Fruit fly (Drosophila melanogaster): ENCODE measurements around the gene mip130.

The mip130 gene

DNA sequence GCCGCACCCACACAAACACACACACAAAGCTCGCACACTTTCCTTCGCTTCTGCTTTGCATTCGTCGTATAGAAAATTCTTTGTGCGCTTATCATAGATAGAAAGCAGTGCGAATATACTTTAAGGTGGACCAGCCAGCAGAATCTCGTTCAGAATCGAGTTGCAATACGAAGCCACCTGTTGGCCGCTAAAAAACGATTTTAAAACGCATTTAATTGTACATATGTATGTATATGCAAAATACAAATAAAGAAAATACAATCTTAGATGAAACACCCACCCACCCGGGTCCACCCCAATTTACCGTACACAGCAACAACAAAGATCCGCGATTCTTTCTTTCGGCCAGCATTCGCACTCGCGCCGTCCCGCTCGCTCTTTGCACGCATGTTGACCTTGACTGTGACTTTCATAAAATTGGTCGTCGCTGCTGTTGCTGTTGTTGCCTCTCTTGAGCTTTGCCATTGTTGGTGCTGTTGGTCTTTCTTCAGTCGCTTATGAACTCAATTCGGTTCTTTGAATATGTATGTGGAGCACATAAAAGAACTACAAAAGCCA, 40.5 kb downstream of the mip130 start (continued):
- no peak for TF ChIP-seq slp2 (GFP tag; optimal IDR thresholded peaks at IDR 0.05)
- no peak for TF ChIP-seq lov (optimal IDR thresholded peaks at IDR 0.05)
- no peak for TF ChIP-seq lov (GFP tag; IDR thresholded peaks at IDR 0.05)
- TF ChIP-seq caup (GFP tag; optimal IDR thresholded peaks at IDR 0.05; ENCODE audit: severe bottlenecking), result peak; percentile 52
- TF ChIP-seq Stat92E (GFP tag; optimal IDR thresholded peaks at IDR 0.05), result no peak
- no peak for TF ChIP-seq ato (GFP tag; IDR thresholded peaks at IDR 0.05; ENCODE audit: partially characterized antibody)
- TF ChIP-seq CG9876 (GFP tag; optimal IDR thresholded peaks at IDR 0.05), result no peak
- no peak for TF ChIP-seq CkIIα-i1 (GFP tag; IDR thresholded peaks at IDR 0.05)
- TF ChIP-seq Gsc (GFP tag; IDR thresholded peaks at IDR 0.05), result no peak
- peak; percentile 77 for TF ChIP-seq Meics (GFP tag; optimal IDR thresholded peaks at IDR 0.05)
- no peak for TF ChIP-seq ken (GFP tag; IDR thresholded peaks at IDR 0.05)
- TF ChIP-seq Rfx (GFP tag; IDR thresholded peaks at IDR 0.05), result peak; percentile 80
- TF ChIP-seq CG3726 (GFP tag; IDR thresholded peaks at IDR 0.05), result no peak
- no peak for TF ChIP-seq tup (GFP tag; optimal IDR thresholded peaks at IDR 0.05)
- no peak for TF ChIP-seq CG15073 (GFP tag; optimal IDR thresholded peaks at IDR 0.05)
- no peak for TF ChIP-seq CG18476 (GFP tag; optimal IDR thresholded peaks at IDR 0.05)
- TF ChIP-seq mam (GFP tag; optimal IDR thresholded peaks at IDR 0.05), result peak; percentile 59
- peak; percentile 80 for TF ChIP-seq Hmr (GFP tag; optimal IDR thresholded peaks at IDR 0.05)
- TF ChIP-seq CG11247 (GFP tag; IDR thresholded peaks at IDR 0.05), result peak; percentile 51; the same call in 1 of the 2 replicates
- no peak for TF ChIP-seq hth (optimal IDR thresholded peaks at IDR 0.05)
- TF ChIP-seq vvl (GFP tag; IDR thresholded peaks at IDR 0.05), result 0 out of 2 replicates have a peak, but pooled peaks have one; percentile 19
- no peak for TF ChIP-seq exex (tag; optimal IDR thresholded peaks at IDR 0.05)
- TF ChIP-seq Camta (GFP tag; optimal IDR thresholded peaks at IDR 0.05), result no peak
- peak; percentile 41 for TF ChIP-seq CG12659 (GFP tag; optimal IDR thresholded peaks at IDR 0.05)
- no peak for TF ChIP-seq CG17568 (GFP tag; optimal IDR thresholded peaks at IDR 0.05)
- TF ChIP-seq CG12769 (tag; optimal IDR thresholded peaks at IDR 0.05), result peak; percentile 83
- TF ChIP-seq CG32532 (GFP tag; IDR thresholded peaks at IDR 0.05), result peak; percentile 84; the same call in 1 of the 2 replicates
- no peak for TF ChIP-seq ac (GFP tag; optimal IDR thresholded peaks at IDR 0.05)
- no peak for TF ChIP-seq nerfin-1 (tag; optimal IDR thresholded peaks at IDR 0.05)
- peak; percentile 49 for TF ChIP-seq CG2712 (tag; optimal IDR thresholded peaks at IDR 0.05)
- 0 out of 2 replicates have a peak, but pooled peaks have one; percentile 7 for TF ChIP-seq ap (GFP tag; IDR thresholded peaks at IDR 0.05)
- TF ChIP-seq bsh (GFP tag; optimal IDR thresholded peaks at IDR 0.05), result peak; percentile 50 to 92
- TF ChIP-seq Hr51 (GFP tag; optimal IDR thresholded peaks at IDR 0.05), result peak; percentile 10 to 52
- no peak for TF ChIP-seq Lhr (GFP tag; optimal IDR thresholded peaks at IDR 0.05)
- no peak for TF ChIP-seq CG32767 (GFP tag; IDR thresholded peaks at IDR 0.05)
- TF ChIP-seq phol (tag; optimal IDR thresholded peaks at IDR 0.05), result peak; percentile 23
- no peak for TF ChIP-seq stwl (tag; optimal IDR thresholded peaks at IDR 0.05)
- no peak for TF ChIP-seq CG4360 (GFP tag; IDR thresholded peaks at IDR 0.05)
- peak; percentile 80 for TF ChIP-seq al (GFP tag; IDR thresholded peaks at IDR 0.05)
- TF ChIP-seq CG10274 (GFP tag; optimal IDR thresholded peaks at IDR 0.05), result peak; percentile 56
- TF ChIP-seq her (GFP tag; optimal IDR thresholded peaks at IDR 0.05), result no peak
- no peak for TF ChIP-seq prd (optimal IDR thresholded peaks at IDR 0.05)
- peak; percentile 60; the same call in 2 of the 3 replicates for TF ChIP-seq prd (GFP tag; IDR thresholded peaks at IDR 0.05)
- no peak for TF ChIP-seq twi (tag; optimal IDR thresholded peaks at IDR 0.05)
- no peak for TF ChIP-seq CG14667 (GFP tag; IDR thresholded peaks at IDR 0.05)
- TF ChIP-seq fu2 (GFP tag; optimal IDR thresholded peaks at IDR 0.05), result no peak
- TF ChIP-seq Pdp1 (GFP tag; optimal IDR thresholded peaks at IDR 0.05), result no peak
- TF ChIP-seq CG7372 (GFP tag; IDR thresholded peaks at IDR 0.05), result 0 out of 2 replicates have a peak, but pooled peaks have one; percentile 9
- TF ChIP-seq Antp (GFP tag; optimal IDR thresholded peaks at IDR 0.05), result no peak
- no peak for TF ChIP-seq grn (GFP tag; optimal IDR thresholded peaks at IDR 0.05)
